Worm (Caenorhabditis elegans) whole organism, young adult: Measurements from ENCODE around the gene F02E11.3.

Experiments
- F39B2.1 ChIP-seq: fragments of 200-800 bp; sonication (Bioruptor generic); IDR thresholded peaks from 2 replicates; pipeline ENCODE4 v1.3.6; 2022; ENCODE audit warnings: missing genetic modification reagents, missing genetic modification characterization, missing compliant biosample characterization
- sptf-2 ChIP-seq: fragments of 200-800 bp; sonication (Bioruptor generic); optimal IDR thresholded peaks from 2 replicates; lab custom pipeline; 2018; ENCODE audit warnings: mild to moderate bottlenecking, missing genetic modification characterization, missing compliant biosample characterization

DNA sequence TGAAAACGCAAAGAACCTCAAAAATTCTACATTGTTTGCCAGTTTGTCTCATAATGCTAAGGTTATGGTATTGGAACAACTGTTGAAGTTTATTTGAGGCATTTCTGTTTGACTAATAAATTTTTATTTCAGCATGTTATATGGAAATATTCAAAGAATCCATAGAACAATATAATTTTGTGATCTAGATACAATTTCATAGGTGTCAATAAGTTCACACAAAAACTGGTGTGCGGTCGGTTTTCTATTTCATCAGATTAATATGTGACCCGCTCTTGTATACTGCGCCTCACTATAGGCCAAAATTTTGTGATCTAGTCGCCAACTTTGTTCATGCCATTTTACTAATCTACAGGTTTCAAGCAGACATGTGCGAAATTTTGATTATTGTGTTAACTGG, 24.6 kb upstream of the F02E11.3 start, which contains the start of gene btb-22:
- TF ChIP-seq sptf-2 (GFP tag; lab: Kevin White, UChicago) (no peak), F39B2.1 (no peak)
